Worm (Caenorhabditis elegans): ENCODE measurements around the gene ZK632.9.

The ZK632.9 gene

ce11 chrIII:9822942-9823341 lies 2.3 kb downstream of the ZK632.9 start, which contains the start of gene arl-5:
Gene arl-5 (plus strand): TSS chrIII:9823242.
- no peak for TF ChIP-seq tra-4 (tag; optimal IDR thresholded peaks at IDR 0.05)
- no peak for TF ChIP-seq ceh-13 (GFP tag; optimal IDR thresholded peaks at IDR 0.05)
- TF ChIP-seq tbx-11 (GFP tag; IDR thresholded peaks at IDR 0.05): no peak
- TF ChIP-seq B0310.2 (tag; optimal IDR thresholded peaks at IDR 0.05): no peak
- no peak for TF ChIP-seq ets-7 (tag; optimal IDR thresholded peaks at IDR 0.05)
- TF ChIP-seq scrt-1 (GFP tag; IDR thresholded peaks at IDR 0.05): no peak
- no peak for TF ChIP-seq ama-1 (optimal IDR thresholded peaks at IDR 0.05)
- TF ChIP-seq hmg-4 (GFP tag; optimal IDR thresholded peaks at IDR 0.05): no peak
- no peak for TF ChIP-seq F13C5.2 (tag; optimal IDR thresholded peaks at IDR 0.05)
- no peak for TF ChIP-seq hmbx-1 (tag; optimal IDR thresholded peaks at IDR 0.05)
- TF ChIP-seq pes-1 (GFP tag; IDR thresholded peaks at IDR 0.05): no peak
- TF ChIP-seq tbx-37 (GFP tag; conservative IDR thresholded peaks at IDR 0.05): no peak
- no peak for TF ChIP-seq sea-1 (GFP tag; conservative IDR thresholded peaks at IDR 0.05)
- TF ChIP-seq flt-1 (GFP tag; IDR thresholded peaks at IDR 0.05): no peak
- TF ChIP-seq aly-1 (tag; optimal IDR thresholded peaks at IDR 0.05): no peak
- TF ChIP-seq ceh-36 (tag; optimal IDR thresholded peaks at IDR 0.05): no peak

- no peak for TF ChIP-seq sea-1 (GFP tag; conservative IDR thresholded peaks at IDR 0.05)
- TF ChIP-seq ama-1 (optimal IDR thresholded peaks at IDR 0.05): no peak
- no peak for TF ChIP-seq ets-7 (tag; optimal IDR thresholded peaks at IDR 0.05)
- TF ChIP-seq scrt-1 (GFP tag; IDR thresholded peaks at IDR 0.05): peak; percentile 65; the same call in 1 of the 2 replicates
- TF ChIP-seq hnd-1 (tag; optimal IDR thresholded peaks at IDR 0.05): no peak
- TF ChIP-seq F13C5.2 (tag; optimal IDR thresholded peaks at IDR 0.05): no peak
- peak; percentile 57 for TF ChIP-seq aly-1 (tag; optimal IDR thresholded peaks at IDR 0.05)
- peak; percentile 45 for TF ChIP-seq hmg-4 (GFP tag; optimal IDR thresholded peaks at IDR 0.05)
- TF ChIP-seq ceh-36 (tag; optimal IDR thresholded peaks at IDR 0.05): no peak
Observed at ce11 chrIII:9818763-9819162, 6.5 kb downstream of the ZK632.9 start, which contains the start of gene panl-3. Gene panl-3 (plus strand): TSS chrIII:9819056.

- no peak for TF ChIP-seq tra-4 (tag; optimal IDR thresholded peaks at IDR 0.05)
- TF ChIP-seq pes-1 (GFP tag; IDR thresholded peaks at IDR 0.05): no peak
- no peak for TF ChIP-seq ets-7 (tag; optimal IDR thresholded peaks at IDR 0.05)
- TF ChIP-seq ama-1 (optimal IDR thresholded peaks at IDR 0.05): no peak
- no peak for TF ChIP-seq flt-1 (GFP tag; IDR thresholded peaks at IDR 0.05)
- no peak for TF ChIP-seq ceh-13 (GFP tag; optimal IDR thresholded peaks at IDR 0.05)
- TF ChIP-seq F13C5.2 (tag; optimal IDR thresholded peaks at IDR 0.05): no peak
Observed at ce11 chrIII:9817894-9818293, 7.3 kb downstream of the ZK632.9 start.

- TF ChIP-seq ama-1 (optimal IDR thresholded peaks at IDR 0.05): no peak
- no peak for TF ChIP-seq flt-1 (GFP tag; IDR thresholded peaks at IDR 0.05)
- peak; percentile 19 for TF ChIP-seq aly-1 (tag; optimal IDR thresholded peaks at IDR 0.05)
- TF ChIP-seq ets-7 (tag; optimal IDR thresholded peaks at IDR 0.05): no peak
- TF ChIP-seq hmg-4 (GFP tag; optimal IDR thresholded peaks at IDR 0.05): peak; percentile 73
Observed at ce11 chrIII:9817087-9817612, 8.1 kb downstream of the ZK632.9 start, which contains the start of gene cnx-1. Gene cnx-1 (minus strand): TSS chrIII:9817137.

ce11 chrIII:9813146-9813545 lies 12.1 kb downstream of the ZK632.9 start, which contains the start of gene ZK632.14:
Gene ZK632.14 (plus strand): TSS chrIII:9813446.
- TF ChIP-seq ama-1 (optimal IDR thresholded peaks at IDR 0.05): no peak
- no peak for TF ChIP-seq hmbx-1 (tag; optimal IDR thresholded peaks at IDR 0.05)
- no peak for TF ChIP-seq tbx-11 (GFP tag; IDR thresholded peaks at IDR 0.05)
- no peak for TF ChIP-seq B0310.2 (tag; optimal IDR thresholded peaks at IDR 0.05)
- no peak for TF ChIP-seq ets-7 (tag; optimal IDR thresholded peaks at IDR 0.05)
- no peak for TF ChIP-seq F13C5.2 (tag; optimal IDR thresholded peaks at IDR 0.05)

- TF ChIP-seq hmg-4 (GFP tag; optimal IDR thresholded peaks at IDR 0.05): no peak
- TF ChIP-seq B0310.2 (tag; optimal IDR thresholded peaks at IDR 0.05): no peak
- TF ChIP-seq tbx-11 (GFP tag; IDR thresholded peaks at IDR 0.05): no peak
- no peak for TF ChIP-seq tra-4 (tag; optimal IDR thresholded peaks at IDR 0.05)
- TF ChIP-seq tbx-37 (GFP tag; conservative IDR thresholded peaks at IDR 0.05): 0 out of 2 replicates have a peak, but pooled peaks have one; percentile 37
- no peak for TF ChIP-seq ceh-36 (tag; optimal IDR thresholded peaks at IDR 0.05)
Observed at ce11 chrIII:9808179-9808578, 17.1 kb downstream of the ZK632.9 start, which contains the start of gene gtap-2. Gene gtap-2 (plus strand): TSS chrIII:9808544.

ce11 chrIII:9807560-9808046 lies 17.6 kb downstream of the ZK632.9 start:
- no peak for TF ChIP-seq flt-1 (GFP tag; IDR thresholded peaks at IDR 0.05)
- no peak for TF ChIP-seq sea-1 (GFP tag; conservative IDR thresholded peaks at IDR 0.05)
- TF ChIP-seq hmbx-1 (tag; optimal IDR thresholded peaks at IDR 0.05): no peak
- no peak for TF ChIP-seq ceh-13 (GFP tag; optimal IDR thresholded peaks at IDR 0.05)
- TF ChIP-seq B0310.2 (tag; optimal IDR thresholded peaks at IDR 0.05): no peak
- no peak for TF ChIP-seq tra-4 (tag; optimal IDR thresholded peaks at IDR 0.05)
- TF ChIP-seq scrt-1 (GFP tag; IDR thresholded peaks at IDR 0.05): no peak
- no peak for TF ChIP-seq pes-1 (GFP tag; IDR thresholded peaks at IDR 0.05)
- no peak for TF ChIP-seq aly-1 (tag; optimal IDR thresholded peaks at IDR 0.05)
- TF ChIP-seq hnd-1 (tag; optimal IDR thresholded peaks at IDR 0.05): no peak
- TF ChIP-seq tbx-37 (GFP tag; conservative IDR thresholded peaks at IDR 0.05): no peak
- TF ChIP-seq ama-1 (optimal IDR thresholded peaks at IDR 0.05): no peak
- TF ChIP-seq tbx-11 (GFP tag; IDR thresholded peaks at IDR 0.05): no peak
- no peak for TF ChIP-seq hmg-4 (GFP tag; optimal IDR thresholded peaks at IDR 0.05)
- no peak for TF ChIP-seq F13C5.2 (tag; optimal IDR thresholded peaks at IDR 0.05)

ce11 chrIII:9806968-9807559 lies 18.2 kb downstream of the ZK632.9 start, which contains the start of gene ZK632.4:
Gene ZK632.4 (minus strand): TSS chrIII:9807454.
- no peak for TF ChIP-seq sea-1 (GFP tag; conservative IDR thresholded peaks at IDR 0.05)
- TF ChIP-seq tra-4 (tag; optimal IDR thresholded peaks at IDR 0.05): no peak
- no peak for TF ChIP-seq hmbx-1 (tag; optimal IDR thresholded peaks at IDR 0.05)
- TF ChIP-seq hnd-1 (tag; optimal IDR thresholded peaks at IDR 0.05): no peak
- TF ChIP-seq scrt-1 (GFP tag; IDR thresholded peaks at IDR 0.05): no peak
- no peak for TF ChIP-seq ets-7 (tag; optimal IDR thresholded peaks at IDR 0.05)
- no peak for TF ChIP-seq pes-1 (GFP tag; IDR thresholded peaks at IDR 0.05)
- no peak for TF ChIP-seq ceh-13 (GFP tag; optimal IDR thresholded peaks at IDR 0.05)
- TF ChIP-seq ama-1 (optimal IDR thresholded peaks at IDR 0.05): no peak
- no peak for TF ChIP-seq tbx-37 (GFP tag; conservative IDR thresholded peaks at IDR 0.05)
- TF ChIP-seq flt-1 (GFP tag; IDR thresholded peaks at IDR 0.05): no peak
- TF ChIP-seq ceh-36 (tag; optimal IDR thresholded peaks at IDR 0.05): no peak
- no peak for TF ChIP-seq tbx-11 (GFP tag; IDR thresholded peaks at IDR 0.05)
- TF ChIP-seq aly-1 (tag; optimal IDR thresholded peaks at IDR 0.05): no peak
- no peak for TF ChIP-seq hmg-4 (GFP tag; optimal IDR thresholded peaks at IDR 0.05)
- no peak for TF ChIP-seq F13C5.2 (tag; optimal IDR thresholded peaks at IDR 0.05)
- no peak for TF ChIP-seq B0310.2 (tag; optimal IDR thresholded peaks at IDR 0.05)

Data from whole organism, early embryonic.